Worm (Caenorhabditis elegans): ENCODE measurements around the gene clec-170.

The clec-170 gene

DNA sequence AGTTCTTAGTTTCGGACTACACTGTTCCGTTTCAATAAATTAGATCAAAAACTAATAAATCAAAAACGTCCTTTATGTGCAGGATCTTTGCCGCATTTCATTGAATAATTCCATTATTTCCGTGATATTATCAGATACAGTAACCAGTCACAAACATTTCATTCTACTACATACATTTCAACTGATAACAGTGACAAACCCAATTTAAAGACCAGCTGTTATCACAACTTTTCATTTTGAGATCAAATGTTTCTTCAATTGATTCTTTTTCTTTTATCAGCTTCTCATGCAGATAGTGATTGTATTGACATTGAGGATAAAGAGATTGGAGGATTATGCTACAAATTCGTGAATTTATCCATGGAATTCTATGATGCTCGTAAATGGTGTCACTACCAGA, 9.9 kb upstream of the clec-170 start, which contains the start of gene clec-168:
TSS of gene clec-168 (plus strand) at position 247 of the 400 bp plus-strand sequence.
- TF ChIP-seq ceh-58 (GFP tag; IDR thresholded peaks at IDR 0.05): no peak
- TF ChIP-seq B0261.1 (tag; optimal IDR thresholded peaks at IDR 0.05): no peak
- TF ChIP-seq nhr-80 (tag; optimal IDR thresholded peaks at IDR 0.05): peak; percentile 16
- TF ChIP-seq Y56A3A.18 (GFP tag; IDR thresholded peaks at IDR 0.05): no peak

DNA sequence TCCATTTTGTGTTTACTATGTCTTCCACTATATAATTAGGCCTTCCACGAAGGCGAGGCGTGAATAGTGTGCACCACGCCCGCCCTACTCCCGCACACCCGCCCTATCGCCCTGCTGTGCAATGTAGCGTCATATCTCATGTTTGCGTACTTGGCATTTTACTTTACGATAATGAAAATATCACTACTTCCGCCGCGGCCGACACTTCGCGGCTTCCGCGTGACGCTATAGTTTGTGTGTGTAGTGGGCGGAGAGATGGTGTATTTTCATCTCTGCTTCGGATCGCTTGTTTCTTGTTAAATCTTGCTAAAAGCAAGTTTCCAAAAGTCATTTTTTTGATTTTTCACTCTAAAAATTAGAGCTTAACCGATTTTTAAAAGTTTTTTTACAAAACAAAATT, 6.2 kb upstream of the clec-170 start:
- TF ChIP-seq Y95B8A.8 (GFP tag; IDR thresholded peaks at IDR 0.05) (no peak), ceh-27 (GFP tag; optimal IDR thresholded peaks at IDR 0.05) (no peak), lag-1 (GFP tag; IDR thresholded peaks at IDR 0.05) (no peak), ceh-79 (tag; optimal IDR thresholded peaks at IDR 0.05) (no peak), egl-18 (GFP tag; IDR thresholded peaks at IDR 0.05) (no peak), efl-1 (GFP tag; optimal IDR thresholded peaks at IDR 0.05) (no peak), lsl-1 (GFP tag; optimal IDR thresholded peaks at IDR 0.05) (peak; percentile 51), snpc-4 (GFP tag; optimal IDR thresholded peaks at IDR 0.05) (no peak), snpc-4 (tag; optimal IDR thresholded peaks at IDR 0.05) (peak; percentile 83 to 96 (median 92)), madf-6 (GFP tag; IDR thresholded peaks at IDR 0.05) (peak; percentile 78), tbp1 (GFP tag; optimal IDR thresholded peaks at IDR 0.05) (peak; percentile 45), aptf-2 (GFP tag; conservative IDR thresholded peaks at IDR 0.05) (no peak), C06A6.2 (GFP tag; conservative IDR thresholded peaks at IDR 0.05) (no peak), attf-3 (GFP tag; conservative IDR thresholded peaks at IDR 0.05) (no peak), B0261.1 (tag; optimal IDR thresholded peaks at IDR 0.05) (no peak), hrde-1 (tag; optimal IDR thresholded peaks at IDR 0.05; ENCODE audit: borderline replicate concordance) (no peak), madf-8 (GFP tag; conservative IDR thresholded peaks at IDR 0.05) (no peak), madf-3 (GFP tag; IDR thresholded peaks at IDR 0.05) (no peak), ets-4 (GFP tag; optimal IDR thresholded peaks at IDR 0.05) (no peak), ceh-40 (GFP tag; IDR thresholded peaks at IDR 0.05) (no peak), cebp-2 (GFP tag; IDR thresholded peaks at IDR 0.05) (no peak), repo-1 (tag; optimal IDR thresholded peaks at IDR 0.05) (peak; percentile 19), rpc-1 (optimal IDR thresholded peaks at IDR 0.05) (no peak), rpc-1 (tag; optimal IDR thresholded peaks at IDR 0.05) (no peak), ZK185.1 (tag; optimal IDR thresholded peaks at IDR 0.05; ENCODE audit: poor library complexity, severe bottlenecking) (no peak), F22D6.2 (tag; optimal IDR thresholded peaks at IDR 0.05) (no peak), F52B5.7 (tag; optimal IDR thresholded peaks at IDR 0.05) (no peak), pha-4 (tag; optimal IDR thresholded peaks at IDR 0.05) (no peak), die-1 (tag; optimal IDR thresholded peaks at IDR 0.05) (no peak), chd-7 (tag; optimal IDR thresholded peaks at IDR 0.05) (no peak), lir-1 (GFP tag; conservative IDR thresholded peaks at IDR 0.05) (no peak), ztf-28 (GFP tag; IDR thresholded peaks at IDR 0.05) (no peak), attf-5 (GFP tag; optimal IDR thresholded peaks at IDR 0.05) (no peak), hmg-1.2 (GFP tag; IDR thresholded peaks at IDR 0.05) (peak; percentile 72; the same call in 1 of the 2 replicates), Y53G8AR.9 (GFP tag; conservative IDR thresholded peaks at IDR 0.05) (no peak), snpc-1.1 (tag; optimal IDR thresholded peaks at IDR 0.05; ENCODE audit: insufficient read depth) (peak; percentile 91), tlf-1 (GFP tag; optimal IDR thresholded peaks at IDR 0.05) (no peak), mel-28 (tag; optimal IDR thresholded peaks at IDR 0.05; ENCODE audit: borderline replicate concordance) (no peak), dox-1 (GFP tag; IDR thresholded peaks at IDR 0.05) (peak; percentile 41; the same call in 1 of the 2 replicates), hlh-12 (tag; optimal IDR thresholded peaks at IDR 0.05) (no peak), sptf-2 (GFP tag; optimal IDR thresholded peaks at IDR 0.05) (no peak), hmg-20 (GFP tag; IDR thresholded peaks at IDR 0.05) (no peak), C17E4.6 (GFP tag; IDR thresholded peaks at IDR 0.05) (no peak), ztf-22 (GFP tag; optimal IDR thresholded peaks at IDR 0.05) (no peak), ztf-18 (tag; optimal IDR thresholded peaks at IDR 0.05) (no peak)

Measured in whole organism, young adult.